Worm (Caenorhabditis elegans) whole organism, L2 larva: Measurements from ENCODE around the gene C29A12.22.
A peak's percentile ranks its signal among the peaks of the same experiment; 100 is the strongest.

Source experiments
- C34F6.9 ChIP-seq: fragments of 150-350 bp; optimal IDR thresholded peaks from 2 replicates; lab custom pipeline; 2014; ENCODE audit warnings: missing biosample characterization, missing genetic modification characterization
- F13H6.1 ChIP-seq: sonication (generic microtip); optimal IDR thresholded peaks from 2 replicates; lab custom pipeline; 2016; ENCODE audit warnings: missing genetic modification characterization, missing compliant biosample characterization
- R02D3.7 ChIP-seq: fragments of 150-350 bp; optimal IDR thresholded peaks from 2 replicates; lab custom pipeline; 2014; ENCODE audit warnings: missing biosample characterization, missing genetic modification characterization
- Y55F3AM.14 ChIP-seq: fragments of 200-800 bp; sonication (Bioruptor generic); optimal IDR thresholded peaks from 2 replicates; lab custom pipeline; 2018; ENCODE audit warnings: mild to moderate bottlenecking, missing genetic modification characterization, missing compliant biosample characterization
- ZK546.5 ChIP-seq: sonication (generic microtip); optimal IDR thresholded peaks from 2 replicates; lab custom pipeline; 2017; ENCODE audit warnings: missing biosample characterization, missing genetic modification characterization
- alr-1 ChIP-seq: fragments of 150-350 bp; optimal IDR thresholded peaks from 2 replicates; lab custom pipeline; 2014; ENCODE audit warnings: missing biosample characterization, missing genetic modification characterization
- aly-2 ChIP-seq: fragments of 150-350 bp; optimal IDR thresholded peaks from 2 replicates; lab custom pipeline; 2014; ENCODE audit warnings: missing biosample characterization, missing genetic modification characterization
- ama-1 ChIP-seq: fragments of 150-350 bp; optimal IDR thresholded peaks from 2 replicates; lab custom pipeline; 2018; ENCODE audit warnings: inconsistent platforms
- blmp-1 ChIP-seq: sonication (generic microtip); optimal IDR thresholded peaks from 2 replicates; lab custom pipeline; 2017; ENCODE audit warnings: missing genetic modification characterization, mild to moderate bottlenecking, missing compliant biosample characterization, antibody characterized with exemption, moderate library complexity; ENCODE audit not compliant: insufficient read depth
- ceh-16 ChIP-seq: fragments of 150-350 bp; optimal IDR thresholded peaks from 2 replicates; lab custom pipeline; 2014; ENCODE audit warnings: missing biosample characterization, missing genetic modification characterization
- crh-2 ChIP-seq: sonication (generic microtip); optimal IDR thresholded peaks from 2 replicates; lab custom pipeline; 2017; ENCODE audit warnings: missing biosample characterization, missing genetic modification characterization
- dmd-4 ChIP-seq: sonication (generic microtip); optimal IDR thresholded peaks from 2 replicates; lab custom pipeline; 2017; ENCODE audit warnings: missing biosample characterization, missing genetic modification characterization
- egl-27 ChIP-seq: sonication (generic microtip); optimal IDR thresholded peaks from 3 replicates; lab custom pipeline; 2017; ENCODE audit warnings: missing biosample characterization, missing genetic modification reagents, missing genetic modification characterization
- elt-3 ChIP-seq: sonication (generic microtip); optimal IDR thresholded peaks from 2 replicates; lab custom pipeline; 2017; ENCODE audit warnings: missing biosample characterization, missing genetic modification characterization
- fos-1 ChIP-seq: fragments of 150-350 bp; optimal IDR thresholded peaks from 2 replicates; lab custom pipeline; 2014; ENCODE audit warnings: missing biosample characterization, missing genetic modification characterization
- gmeb-1 ChIP-seq: fragments of 150-350 bp; optimal IDR thresholded peaks from 2 replicates; lab custom pipeline; 2014; ENCODE audit warnings: missing biosample characterization, missing genetic modification characterization
- lin-11 ChIP-seq: fragments of 150-350 bp; sonication (generic microtip); optimal IDR thresholded peaks from 2 replicates; lab custom pipeline; 2014; ENCODE audit warnings: missing biosample characterization, missing genetic modification characterization, inconsistent platforms, mixed read lengths
- lin-13 ChIP-seq: fragments of 150-350 bp; optimal IDR thresholded peaks from 2 replicates; lab custom pipeline; 2014; ENCODE audit warnings: missing biosample characterization, missing genetic modification reagents, missing genetic modification characterization
- lin-39 ChIP-seq: fragments of 150-350 bp; optimal IDR thresholded peaks from 2 replicates; lab custom pipeline; 2014; ENCODE audit warnings: missing biosample characterization, missing genetic modification reagents, missing genetic modification characterization
- lsy-2 ChIP-seq, 2 experiments: fragments of 150-350 bp in 1 of 2; sonication (generic microtip) in 1 of 2; optimal IDR thresholded peaks; 2 replicates each; lab custom pipeline; 2014 to 2017; ENCODE audit warnings: missing biosample characterization in 2 of 2, missing genetic modification characterization in 2 of 2
- mab-5 ChIP-seq: fragments of 150-350 bp; optimal IDR thresholded peaks from 2 replicates; lab custom pipeline; 2014; ENCODE audit warnings: missing biosample characterization, missing genetic modification characterization
- mbf-1 ChIP-seq: sonication (generic microtip); optimal IDR thresholded peaks from 2 replicates; lab custom pipeline; 2017; ENCODE audit warnings: missing biosample characterization, missing genetic modification characterization
- mdl-1 ChIP-seq, 2 experiments: fragments of 150-350 bp in 1 of 2; sonication (generic microtip) in 1 of 2; optimal IDR thresholded peaks; 2 replicates each; lab custom pipeline; 2017; ENCODE audit warnings: missing biosample characterization in 2 of 2, missing genetic modification characterization in 2 of 2
- nhr-10 ChIP-seq: sonication (generic microtip); optimal IDR thresholded peaks from 2 replicates; lab custom pipeline; 2017; ENCODE audit warnings: missing biosample characterization, missing genetic modification characterization
- nhr-11 ChIP-seq: fragments of 150-350 bp; optimal IDR thresholded peaks from 2 replicates; lab custom pipeline; 2014; ENCODE audit warnings: missing biosample characterization, missing genetic modification characterization
- nhr-12 ChIP-seq: fragments of 150-350 bp; optimal IDR thresholded peaks from 2 replicates; lab custom pipeline; 2014; ENCODE audit warnings: missing biosample characterization, missing genetic modification characterization
- nhr-129 ChIP-seq: fragments of 150-350 bp; optimal IDR thresholded peaks from 2 replicates; lab custom pipeline; 2014; ENCODE audit warnings: missing biosample characterization, missing genetic modification characterization
- nhr-21 ChIP-seq: fragments of 150-350 bp; optimal IDR thresholded peaks from 2 replicates; lab custom pipeline; 2014; ENCODE audit warnings: missing biosample characterization, missing genetic modification characterization
- nhr-23 ChIP-seq: fragments of 150-350 bp; optimal IDR thresholded peaks from 2 replicates; lab custom pipeline; 2014; ENCODE audit warnings: missing biosample characterization, missing genetic modification reagents, missing genetic modification characterization
- nhr-237 ChIP-seq: fragments of 150-350 bp; optimal IDR thresholded peaks from 2 replicates; lab custom pipeline; 2014; ENCODE audit warnings: missing biosample characterization, missing genetic modification characterization
- nhr-25 ChIP-seq: fragments of 150-350 bp; sonication (generic microtip); optimal IDR thresholded peaks from 3 replicates; lab custom pipeline; 2014; ENCODE audit warnings: missing biosample characterization, missing genetic modification characterization
- nhr-6 ChIP-seq: fragments of 150-350 bp; optimal IDR thresholded peaks from 2 replicates; lab custom pipeline; 2014; ENCODE audit warnings: missing biosample characterization, missing genetic modification characterization
- nhr-77 ChIP-seq: fragments of 150-350 bp; optimal IDR thresholded peaks from 2 replicates; lab custom pipeline; 2014; ENCODE audit warnings: missing biosample characterization, missing genetic modification characterization
- peb-1 ChIP-seq: fragments of 150-350 bp; optimal IDR thresholded peaks from 2 replicates; lab custom pipeline; 2014; ENCODE audit warnings: missing biosample characterization, missing genetic modification characterization
- sem-4 ChIP-seq: fragments of 150-350 bp; optimal IDR thresholded peaks from 2 replicates; lab custom pipeline; 2014; ENCODE audit warnings: missing biosample characterization, missing genetic modification reagents, missing genetic modification characterization
- skn-1 ChIP-seq: sonication (generic microtip); optimal IDR thresholded peaks from 2 replicates; lab custom pipeline; 2017; ENCODE audit warnings: missing biosample characterization, missing genetic modification characterization
- sma-3 ChIP-seq: sonication (generic microtip); optimal IDR thresholded peaks from 2 replicates; lab custom pipeline; 2016; ENCODE audit warnings: missing genetic modification reagents, missing genetic modification characterization, missing compliant biosample characterization
- sma-9 ChIP-seq, 2 experiments: fragments of 150-350 bp in 1 of 2; sonication (generic microtip) in 1 of 2; optimal IDR thresholded peaks; 2 replicates each; lab custom pipeline; 2014 to 2016; ENCODE audit warnings: missing genetic modification characterization in 2 of 2, mild to moderate bottlenecking in 1 of 2, missing biosample characterization in 1 of 2, missing compliant biosample characterization in 1 of 2, missing genetic modification reagents in 1 of 2, moderate library complexity in 1 of 2
- snpc-4 ChIP-seq: fragments of 150-350 bp; optimal IDR thresholded peaks from 2 replicates; lab custom pipeline; 2014; ENCODE audit warnings: missing biosample characterization, missing genetic modification characterization
- unc-39 ChIP-seq: fragments of 150-350 bp; optimal IDR thresholded peaks from 2 replicates; lab custom pipeline; 2014; ENCODE audit warnings: missing biosample characterization, missing genetic modification characterization
- unc-55 ChIP-seq: fragments of 150-350 bp; sonication (generic microtip); optimal IDR thresholded peaks from 3 replicates; lab custom pipeline; 2014; ENCODE audit warnings: missing biosample characterization, missing genetic modification reagents, missing genetic modification characterization
- unc-62 ChIP-seq: fragments of 150-350 bp; optimal IDR thresholded peaks from 2 replicates; lab custom pipeline; 2014; ENCODE audit warnings: missing biosample characterization, missing genetic modification reagents, missing genetic modification characterization
- zag-1 ChIP-seq: fragments of 150-350 bp; optimal IDR thresholded peaks from 2 replicates; lab custom pipeline; 2014; ENCODE audit warnings: missing biosample characterization, missing genetic modification characterization
- ztf-1 ChIP-seq: fragments of 200-800 bp; sonication (Bioruptor generic); conservative IDR thresholded peaks from 2 replicates; pipeline ENCODE4 v1.3.6; 2022; ENCODE audit warnings: missing genetic modification characterization, missing compliant biosample characterization
- ztf-11 ChIP-seq: sonication (generic microtip); optimal IDR thresholded peaks from 2 replicates; lab custom pipeline; 2017; ENCODE audit warnings: missing biosample characterization, missing genetic modification characterization
- ztf-4 ChIP-seq: fragments of 150-350 bp; optimal IDR thresholded peaks from 2 replicates; lab custom pipeline; 2014; ENCODE audit warnings: missing biosample characterization, missing genetic modification characterization

The C29A12.22 gene

ce11 chrV:10859775-10860174 is 47.9 kb downstream of the C29A12.22 start:
- TF ChIP-seq C34F6.9 (tag; lab: Kevin White, UChicago): peak; percentile 3
- TF ChIP-seq ztf-1 (GFP tag; lab: Robert Waterston, UW): no peak
- TF ChIP-seq nhr-21 (tag; lab: Kevin White, UChicago): no peak
- TF ChIP-seq mab-5 (tag; lab: Kevin White, UChicago): no peak
- TF ChIP-seq unc-62 (GFP tag; lab: Kevin White, UChicago): no peak
- peak; percentile 24 for TF ChIP-seq gmeb-1 (tag; lab: Kevin White, UChicago)
- TF ChIP-seq ztf-4 (tag; lab: Kevin White, UChicago): no peak
- TF ChIP-seq lin-11 (tag; lab: Kevin White, UChicago): no peak
- no peak for TF ChIP-seq ZK546.5 (tag; lab: Kevin White, UChicago)
- TF ChIP-seq nhr-23 (tag; lab: Kevin White, UChicago): no peak
- TF ChIP-seq ztf-11 (tag; lab: Kevin White, UChicago): no peak
- no peak for TF ChIP-seq nhr-6 (tag; lab: Kevin White, UChicago)
- TF ChIP-seq lsy-2 (tag; optimal IDR thresholded peaks at IDR 0.05; lab: Kevin White, UChicago): no peak
- no peak for TF ChIP-seq R02D3.7 (tag; lab: Kevin White, UChicago)
- TF ChIP-seq mbf-1 (tag; lab: Kevin White, UChicago): no peak
- TF ChIP-seq nhr-10 (tag; lab: Kevin White, UChicago): no peak
- no peak for TF ChIP-seq peb-1 (tag; lab: Kevin White, UChicago)
- TF ChIP-seq Y55F3AM.14 (GFP tag; lab: Kevin White, UChicago): peak; percentile 66
- TF ChIP-seq fos-1 (tag; lab: Kevin White, UChicago): peak; percentile 94
- peak; percentile 11 for TF ChIP-seq F13H6.1 (tag; lab: Kevin White, UChicago)
- no peak for TF ChIP-seq snpc-4
- no peak for TF ChIP-seq lin-39 (tag; lab: Kevin White, UChicago)
- no peak for TF ChIP-seq sem-4 (tag; lab: Kevin White, UChicago)
- no peak for TF ChIP-seq aly-2 (tag; lab: Kevin White, UChicago)
- no peak for TF ChIP-seq ceh-16 (tag; lab: Kevin White, UChicago)
- no peak for TF ChIP-seq nhr-77 (tag; lab: Kevin White, UChicago)
- peak; percentile 44 for TF ChIP-seq blmp-1 (tag; lab: Kevin White, UChicago)
- TF ChIP-seq sma-9 (GFP tag; optimal IDR thresholded peaks at IDR 0.05; lab: Kevin White, UChicago): peak; percentile 77
- no peak for TF ChIP-seq sma-9 (tag; optimal IDR thresholded peaks at IDR 0.05; lab: Kevin White, UChicago)
- TF ChIP-seq mdl-1 (tag; optimal IDR thresholded peaks at IDR 0.05; lab: Kevin White, UChicago): no peak
- TF ChIP-seq egl-27 (tag; lab: Kevin White, UChicago): no peak
- no peak for TF ChIP-seq skn-1 (tag; lab: Kevin White, UChicago)
- peak; percentile 18 for TF ChIP-seq nhr-25 (tag; lab: Kevin White, UChicago)
- TF ChIP-seq nhr-11: no peak
- TF ChIP-seq elt-3 (tag; lab: Kevin White, UChicago): no peak
- TF ChIP-seq lin-13 (GFP tag; lab: Kevin White, UChicago): no peak
- TF ChIP-seq sma-3 (GFP tag; lab: Kevin White, UChicago): peak; percentile 17
- TF ChIP-seq unc-55 (GFP tag; lab: Kevin White, UChicago): no peak
- TF ChIP-seq alr-1: no peak
- no peak for TF ChIP-seq crh-2
- TF ChIP-seq nhr-237 (tag; lab: Kevin White, UChicago): no peak
- TF ChIP-seq nhr-12: no peak

- TF ChIP-seq sma-9 (GFP tag; optimal IDR thresholded peaks at IDR 0.05; lab: Kevin White, UChicago) (peak; percentile 72), sma-9 (tag; optimal IDR thresholded peaks at IDR 0.05; lab: Kevin White, UChicago) (no peak), R02D3.7 (tag; lab: Kevin White, UChicago) (no peak), Y55F3AM.14 (GFP tag; lab: Kevin White, UChicago) (no peak), unc-39 (no peak), alr-1 (no peak), mbf-1 (tag; lab: Kevin White, UChicago) (no peak), egl-27 (tag; lab: Kevin White, UChicago) (peak; percentile 41), skn-1 (tag; lab: Kevin White, UChicago) (no peak), nhr-10 (tag; lab: Kevin White, UChicago) (no peak), dmd-4 (tag; lab: Kevin White, UChicago) (no peak), nhr-12 (no peak), nhr-77 (tag; lab: Kevin White, UChicago) (no peak), fos-1 (tag; lab: Kevin White, UChicago) (no peak), lin-39 (tag; lab: Kevin White, UChicago) (no peak), nhr-25 (tag; lab: Kevin White, UChicago) (peak; percentile 17), unc-62 (GFP tag; lab: Kevin White, UChicago) (no peak), lsy-2 (tag; optimal IDR thresholded peaks at IDR 0.05; lab: Kevin White, UChicago) (no peak), blmp-1 (tag; lab: Kevin White, UChicago) (peak; percentile 18), lin-13 (GFP tag; lab: Kevin White, UChicago) (no peak), elt-3 (tag; lab: Kevin White, UChicago) (no peak), ama-1 (lab: Kevin White, UChicago) (no peak), ceh-16 (tag; lab: Kevin White, UChicago) (peak; percentile 52), F13H6.1 (tag; lab: Kevin White, UChicago) (no peak), snpc-4 (no peak), ztf-4 (tag; lab: Kevin White, UChicago) (no peak), nhr-21 (tag; lab: Kevin White, UChicago) (no peak), sem-4 (tag; lab: Kevin White, UChicago) (no peak), nhr-129 (tag; lab: Kevin White, UChicago) (no peak), ztf-1 (GFP tag; lab: Robert Waterston, UW) (no peak), mdl-1 (tag; optimal IDR thresholded peaks at IDR 0.05; lab: Kevin White, UChicago) (no peak), nhr-11 (no peak), zag-1 (tag; lab: Kevin White, UChicago) (no peak), nhr-237 (tag; lab: Kevin White, UChicago) (no peak)
These were observed 48.7 kb downstream of the C29A12.22 start for ce11 chrV:10860526-10861037.
